Worm (Caenorhabditis elegans) whole organism, mixed stage, embryonic: ENCODE results near the gene rfip-1.
A peak's percentile ranks its signal among the peaks of the same experiment; 100 is the strongest.

Experiments
- M03D4.4 ChIP-seq: sonication (generic microtip); optimal IDR thresholded peaks from 2 replicates; lab custom pipeline; 2017; ENCODE audit warnings: mild to moderate bottlenecking, missing genetic modification characterization, missing compliant biosample characterization
- blmp-1 ChIP-seq: fragments of 150-350 bp; optimal IDR thresholded peaks from 2 replicates; lab custom pipeline; 2014; ENCODE audit warnings: missing biosample characterization, missing genetic modification characterization
- ceh-43 ChIP-seq: fragments of 200-800 bp; sonication (Bioruptor generic); optimal IDR thresholded peaks from 2 replicates; lab custom pipeline; 2018; ENCODE audit warnings: mild to moderate bottlenecking, missing genetic modification characterization, moderate library complexity, missing compliant biosample characterization
- ceh-83 ChIP-seq: fragments of 200-800 bp; sonication (Bioruptor generic); optimal IDR thresholded peaks from 2 replicates; lab custom pipeline; 2018; ENCODE audit warnings: mild to moderate bottlenecking, missing genetic modification characterization, missing compliant biosample characterization
- ces-1 ChIP-seq: fragments of 150-350 bp; optimal IDR thresholded peaks from 2 replicates; lab custom pipeline; 2014; ENCODE audit warnings: missing biosample characterization, missing genetic modification reagents, missing genetic modification characterization
- drap-1 ChIP-seq: fragments of 200-800 bp; sonication (Bioruptor generic); optimal IDR thresholded peaks from 3 replicates; lab custom pipeline; 2018; ENCODE audit warnings: mild to moderate bottlenecking, missing genetic modification characterization, missing compliant biosample characterization
- elt-1 ChIP-seq: sonication (generic microtip); optimal IDR thresholded peaks from 2 replicates; lab custom pipeline; 2017; ENCODE audit warnings: missing genetic modification characterization, mild to moderate bottlenecking, missing compliant biosample characterization, antibody characterized with exemption, moderate library complexity, borderline replicate concordance; ENCODE audit not compliant: insufficient read depth
- elt-3 ChIP-seq: fragments of 150-350 bp; optimal IDR thresholded peaks from 2 replicates; lab custom pipeline; 2014; ENCODE audit warnings: missing biosample characterization, missing genetic modification characterization
- flh-1 ChIP-seq: fragments of 200-800 bp; sonication (Bioruptor generic); optimal IDR thresholded peaks from 2 replicates; lab custom pipeline; 2018; ENCODE audit warnings: mild to moderate bottlenecking, missing genetic modification characterization, moderate library complexity, missing compliant biosample characterization
- ham-2 ChIP-seq: fragments of 200-800 bp; sonication (Bioruptor generic); optimal IDR thresholded peaks from 2 replicates; lab custom pipeline; 2018; ENCODE audit warnings: mild to moderate bottlenecking, missing genetic modification characterization, missing compliant biosample characterization
- hlh-1 ChIP-seq: fragments of 150-350 bp; optimal IDR thresholded peaks from 2 replicates; lab custom pipeline; 2014; ENCODE audit warnings: missing biosample characterization, missing genetic modification reagents, missing genetic modification characterization
- lin-13 ChIP-seq: fragments of 150-350 bp; optimal IDR thresholded peaks from 2 replicates; lab custom pipeline; 2014; ENCODE audit warnings: missing biosample characterization, missing genetic modification characterization
- lin-32 ChIP-seq: fragments of 200-800 bp; sonication (Bioruptor generic); optimal IDR thresholded peaks from 2 replicates; lab custom pipeline; 2018; ENCODE audit warnings: mild to moderate bottlenecking, missing genetic modification characterization, missing compliant biosample characterization
- lsy-2 ChIP-seq: fragments of 150-350 bp; optimal IDR thresholded peaks from 2 replicates; lab custom pipeline; 2014; ENCODE audit warnings: missing biosample characterization, missing genetic modification characterization
- mab-5 ChIP-seq: fragments of 150-350 bp; optimal IDR thresholded peaks from 2 replicates; lab custom pipeline; 2014; ENCODE audit warnings: missing biosample characterization, missing genetic modification characterization
- mep-1 ChIP-seq: fragments of 150-350 bp; optimal IDR thresholded peaks from 2 replicates; lab custom pipeline; 2017; ENCODE audit warnings: missing biosample characterization, missing genetic modification reagents, missing genetic modification characterization, inconsistent platforms
- nhr-12 ChIP-seq: fragments of 150-350 bp; optimal IDR thresholded peaks from 2 replicates; lab custom pipeline; 2014; ENCODE audit warnings: missing biosample characterization, missing genetic modification characterization
- nhr-2 ChIP-seq: fragments of 150-350 bp; optimal IDR thresholded peaks from 2 replicates; lab custom pipeline; 2014; ENCODE audit warnings: missing biosample characterization, missing genetic modification characterization
- nhr-237 ChIP-seq: fragments of 150-350 bp; optimal IDR thresholded peaks from 2 replicates; lab custom pipeline; 2014; ENCODE audit warnings: missing biosample characterization, missing genetic modification characterization
- nhr-76 ChIP-seq: sonication (generic microtip); optimal IDR thresholded peaks from 2 replicates; lab custom pipeline; 2017; ENCODE audit warnings: missing biosample characterization, missing genetic modification characterization
- pha-4 ChIP-seq: fragments of 150-350 bp; optimal IDR thresholded peaks from 2 replicates; lab custom pipeline; 2018; ENCODE audit warnings: missing biosample characterization, missing genetic modification reagents, missing genetic modification characterization
- sem-2 ChIP-seq: fragments of 200-800 bp; sonication (Bioruptor generic); optimal IDR thresholded peaks from 2 replicates; lab custom pipeline; 2018; ENCODE audit warnings: mild to moderate bottlenecking, missing genetic modification characterization, missing compliant biosample characterization
- snpc-4 ChIP-seq: fragments of 150-350 bp; optimal IDR thresholded peaks from 2 replicates; lab custom pipeline; 2014; ENCODE audit warnings: missing biosample characterization, missing genetic modification characterization
- sptf-1 ChIP-seq: sonication (generic microtip); optimal IDR thresholded peaks from 2 replicates; lab custom pipeline; 2017; ENCODE audit warnings: mild to moderate bottlenecking, missing genetic modification characterization, moderate library complexity, missing compliant biosample characterization
- tbx-8 ChIP-seq: fragments of 200-800 bp; sonication (Bioruptor generic); optimal IDR thresholded peaks from 2 replicates; lab custom pipeline; 2018; ENCODE audit warnings: mild to moderate bottlenecking, missing genetic modification characterization, moderate library complexity, missing compliant biosample characterization
- unc-120 ChIP-seq: sonication (generic microtip); optimal IDR thresholded peaks from 2 replicates; lab custom pipeline; 2017; ENCODE audit warnings: missing genetic modification characterization, missing compliant biosample characterization; ENCODE audit not compliant: poor library complexity, severe bottlenecking
- unc-39 ChIP-seq: fragments of 150-350 bp; optimal IDR thresholded peaks from 2 replicates; lab custom pipeline; 2014; ENCODE audit warnings: missing biosample characterization, missing genetic modification characterization
- unc-62 ChIP-seq: fragments of 150-350 bp; optimal IDR thresholded peaks from 2 replicates; lab custom pipeline; 2014; ENCODE audit warnings: missing biosample characterization, missing genetic modification reagents, missing genetic modification characterization
- zip-8 ChIP-seq: fragments of 150-350 bp; optimal IDR thresholded peaks from 2 replicates; lab custom pipeline; 2014; ENCODE audit warnings: missing biosample characterization, missing genetic modification characterization

The rfip-1 gene

DNA sequence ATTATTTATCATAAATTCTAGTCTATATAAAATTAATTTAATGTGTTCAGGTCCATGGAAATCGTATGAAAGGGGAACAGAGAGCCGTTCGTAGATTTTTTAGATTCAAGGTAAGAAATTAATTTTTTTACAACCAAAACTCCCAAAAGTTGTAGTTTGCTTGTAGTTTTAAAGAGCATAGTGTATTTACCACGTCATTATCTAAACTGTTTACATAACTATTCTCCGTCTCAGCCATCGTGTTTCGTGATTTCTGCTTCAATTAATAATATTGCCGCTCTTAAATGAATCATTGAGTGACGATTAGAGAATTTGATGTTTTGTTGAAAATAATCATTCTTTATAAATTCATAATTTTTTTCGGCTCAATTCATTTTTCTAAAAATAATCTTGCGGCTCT is 26.9 kb downstream of the rfip-1 start, which contains the start of gene cgt-3:
cgt-3 (plus strand) TSS at position 51 of the 400 bp plus-strand sequence.
- TF ChIP-seq pha-4 = no peak
- no peak for TF ChIP-seq lin-32 (GFP tag; lab: Kevin White, UChicago)
- no peak for TF ChIP-seq ceh-83 (GFP tag; lab: Kevin White, UChicago)
- no peak for TF ChIP-seq unc-62 (GFP tag; lab: Kevin White, UChicago)
- no peak for TF ChIP-seq tbx-8
- no peak for TF ChIP-seq mep-1 (tag; lab: Kevin White, UChicago)
- TF ChIP-seq lin-13 (tag; lab: Kevin White, UChicago) = no peak

DNA sequence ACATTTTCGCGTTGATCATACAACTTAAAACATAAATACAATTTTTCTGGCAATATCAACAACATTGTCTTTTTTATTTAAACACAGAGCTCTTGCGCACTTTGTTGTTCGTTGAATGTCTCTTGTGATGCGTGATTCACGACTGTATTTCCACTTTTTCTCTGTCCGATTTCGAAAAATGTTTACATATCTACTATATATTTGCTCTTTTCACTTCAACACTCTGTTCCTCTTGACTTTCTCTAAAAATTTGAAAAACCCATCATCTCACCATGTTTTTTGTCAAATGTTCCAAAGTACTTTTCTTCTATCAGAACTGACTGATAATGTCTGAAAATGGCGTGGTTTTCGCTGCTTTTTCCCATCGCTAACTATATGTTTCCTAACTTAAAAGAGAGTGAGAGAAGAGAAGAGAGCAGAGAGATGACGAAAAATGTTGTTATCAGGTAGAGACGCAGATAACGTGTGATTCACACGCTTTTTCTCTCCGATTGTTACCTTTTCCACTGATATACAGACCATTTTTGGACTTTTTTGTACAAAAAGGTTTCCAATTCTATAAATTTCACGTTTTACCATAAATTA is 27.7 kb downstream of the rfip-1 start:
- TF ChIP-seq unc-120 (peak; percentile 15), nhr-237 (no peak), sem-2 (no peak), blmp-1 (tag; lab: Kevin White, UChicago) (no peak), drap-1 (GFP tag; lab: Kevin White, UChicago) (no peak)

DNA sequence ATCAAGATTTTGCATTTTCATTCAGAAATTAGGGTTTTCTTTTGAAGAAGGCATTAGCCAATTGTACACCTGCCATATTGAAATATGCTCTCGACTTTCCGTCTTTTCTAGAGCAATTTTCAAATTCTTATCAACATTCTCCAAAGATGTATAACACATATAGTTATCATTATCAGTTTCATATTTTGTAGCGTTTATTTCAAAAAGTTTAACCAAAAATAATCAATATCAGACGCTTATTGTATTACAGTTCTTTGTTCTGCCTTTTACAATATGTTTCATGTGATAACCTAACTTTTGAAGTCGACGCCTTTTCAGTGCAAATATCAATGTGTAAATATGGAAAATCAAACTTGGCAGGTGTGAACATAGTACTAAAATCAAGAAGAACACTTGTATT is 29.5 kb downstream of the rfip-1 start:
- TF ChIP-seq lsy-2 (tag; lab: Kevin White, UChicago) = no peak
- no peak for TF ChIP-seq ceh-43 (GFP tag; lab: Kevin White, UChicago)
- no peak for TF ChIP-seq lin-13 (tag; lab: Kevin White, UChicago)
- no peak for TF ChIP-seq drap-1 (GFP tag; lab: Kevin White, UChicago)
- TF ChIP-seq, all 35 proteins: peak for 0

DNA sequence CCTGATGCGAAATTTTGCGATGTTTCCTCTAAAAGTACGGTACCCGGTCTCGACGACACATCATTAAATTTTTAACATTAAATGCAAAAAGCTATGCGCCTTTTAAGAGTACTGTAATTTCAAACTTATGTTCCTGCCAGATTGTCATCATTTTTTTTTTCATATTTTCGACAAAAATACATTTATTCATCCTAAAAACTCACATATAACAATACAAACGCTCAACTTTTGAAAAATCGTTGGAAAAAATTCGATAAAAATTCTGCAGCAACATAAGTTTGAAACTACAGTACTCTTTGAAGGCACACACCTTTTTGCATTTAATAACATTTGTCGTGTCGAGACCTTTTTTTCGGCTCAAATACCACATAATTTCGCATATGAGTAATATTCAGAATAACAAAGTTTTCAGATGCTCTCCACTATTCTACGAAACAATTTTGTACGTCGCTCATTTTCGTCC is 32.7 kb downstream of the rfip-1 start, which contains the start of gene frh-1:
frh-1 (plus strand) TSS at position 413 of the 463 bp plus-strand sequence.
- TF ChIP-seq unc-62 (GFP tag; lab: Kevin White, UChicago) (no peak), nhr-237 (no peak), hlh-1 (tag; lab: Kevin White, UChicago) (no peak), nhr-12 (no peak), sptf-1 (tag; lab: Kevin White, UChicago) (no peak), elt-1 (tag; lab: Kevin White, UChicago) (no peak), elt-3 (tag; lab: Kevin White, UChicago) (no peak), nhr-76 (tag; lab: Kevin White, UChicago) (no peak), lin-32 (GFP tag; lab: Kevin White, UChicago) (no peak), flh-1 (no peak), mab-5 (tag; lab: Kevin White, UChicago) (no peak)

DNA sequence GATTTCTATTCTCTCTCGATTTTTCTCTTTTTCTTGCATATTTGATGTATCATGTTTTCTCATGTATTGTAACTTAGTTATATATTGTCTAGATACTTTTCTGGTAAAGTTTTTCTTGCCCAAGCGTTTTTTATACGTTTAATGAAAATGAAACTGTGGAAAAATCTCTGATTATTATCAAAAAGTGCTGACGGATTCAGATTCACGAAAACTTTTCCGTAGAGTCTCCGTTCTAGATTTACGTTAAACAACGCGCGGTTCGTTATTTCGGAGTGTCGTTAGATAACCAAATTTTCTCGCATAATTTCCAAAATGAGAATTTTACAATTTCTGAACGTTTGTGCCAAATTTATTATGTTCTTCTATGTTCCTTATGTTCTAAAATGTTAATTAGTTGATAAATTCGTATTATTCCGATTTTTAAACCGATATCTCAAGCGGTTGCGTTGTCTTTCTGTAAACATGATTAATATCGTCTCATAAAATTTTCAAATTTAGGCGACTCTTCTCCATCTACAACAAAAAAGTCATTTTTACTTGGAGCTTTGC is 33.9 kb downstream of the rfip-1 start, which contains the start of gene ptp-2:
ptp-2 (plus strand) TSS at position 499 of the 549 bp plus-strand sequence.
- TF ChIP-seq unc-39 (tag; lab: Kevin White, UChicago) (no peak), sem-2 (no peak), drap-1 (GFP tag; lab: Kevin White, UChicago) (no peak), zip-8 (tag; lab: Kevin White, UChicago) (no peak), nhr-12 (no peak), ces-1 (GFP tag; lab: Kevin White, UChicago) (peak; percentile 91), nhr-2 (no peak), ham-2 (GFP tag; lab: Kevin White, UChicago) (no peak), lin-13 (tag; lab: Kevin White, UChicago) (no peak), snpc-4 (tag; lab: Kevin White, UChicago) (no peak), nhr-237 (peak; percentile 13), sptf-1 (tag; lab: Kevin White, UChicago) (no peak), ceh-43 (GFP tag; lab: Kevin White, UChicago) (no peak), M03D4.4 (no peak), mep-1 (tag; lab: Kevin White, UChicago) (no peak), flh-1 (no peak)

DNA sequence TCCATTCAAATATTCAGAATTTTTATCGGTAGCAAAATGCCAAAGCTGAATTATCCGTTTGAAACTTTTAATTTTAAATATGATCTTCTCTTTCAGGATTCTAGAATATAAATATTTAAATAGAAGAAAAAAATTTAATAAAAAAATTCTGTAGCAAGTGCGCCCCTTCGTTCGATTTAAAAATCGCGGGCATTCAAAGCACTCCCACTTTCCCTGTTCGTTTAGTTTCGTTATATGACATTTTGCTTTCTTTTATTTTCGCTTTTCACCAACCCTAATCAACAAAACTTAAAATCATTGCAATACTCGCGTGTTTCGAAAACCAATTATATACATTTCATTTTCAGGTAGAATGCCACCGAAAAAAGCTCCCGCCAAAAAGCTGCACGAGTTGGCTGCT is 37.3 kb downstream of the rfip-1 start, which contains the start of gene vrk-1:
vrk-1 (plus strand) TSS at position 348 of the 400 bp plus-strand sequence.
- TF ChIP-seq nhr-76 (tag; lab: Kevin White, UChicago) (no peak), lin-32 (GFP tag; lab: Kevin White, UChicago) (no peak), unc-120 (no peak)
- TF ChIP-seq, all 35 proteins: peak for 0
